Fruit fly (Drosophila melanogaster) whole organism, prepupa: Measurements from ENCODE around the gene Sfp24F.
A peak's percentile ranks its signal among the peaks of the same experiment; 100 is the strongest.

Source experiments
- CG10631 ChIP-seq: fragments of 200-800 bp; sonication (Bioruptor generic); optimal IDR thresholded peaks from 2 replicates; lab custom pipeline; 2016; ENCODE audit warnings: missing biosample characterization, missing genetic modification characterization
- CG10669 ChIP-seq: fragments of 200-800 bp; sonication (Bioruptor generic); optimal IDR thresholded peaks from 3 replicates; lab custom pipeline; 2018; ENCODE audit warnings: missing biosample characterization, mild to moderate bottlenecking, missing genetic modification characterization, moderate library complexity
- CG11294 ChIP-seq: fragments of 200-800 bp; sonication (Bioruptor generic); IDR thresholded peaks from 2 replicates; pipeline ENCODE4 v1.3.6; 2022; ENCODE audit warnings: missing biosample characterization, missing genetic modification characterization
- CG11762 ChIP-seq: fragments of 200-800 bp; sonication (Bioruptor generic); optimal IDR thresholded peaks from 3 replicates; lab custom pipeline; 2016; ENCODE audit warnings: missing biosample characterization, missing genetic modification characterization; ENCODE audit not compliant: insufficient read depth
- CG15336 ChIP-seq: fragments of 200-800 bp; sonication (Bioruptor generic); IDR thresholded peaks from 2 replicates; pipeline ENCODE4 v1.3.6; 2022; ENCODE audit warnings: missing biosample characterization, missing genetic modification characterization
- CG1621 ChIP-seq: fragments of 200-800 bp; sonication (Bioruptor generic); optimal IDR thresholded peaks from 3 replicates; lab custom pipeline; 2018; ENCODE audit warnings: missing biosample characterization, mild to moderate bottlenecking, missing genetic modification characterization
- CG3032 ChIP-seq: fragments of 200-800 bp; optimal IDR thresholded peaks from 2 replicates; lab custom pipeline; 2019; ENCODE audit warnings: missing biosample characterization, mild to moderate bottlenecking, missing genetic modification characterization, moderate library complexity
- CG31627 ChIP-seq: fragments of 200-800 bp; sonication (Bioruptor generic); optimal IDR thresholded peaks from 3 replicates; lab custom pipeline; 2016; ENCODE audit warnings: missing biosample characterization, missing genetic modification characterization
- CG32006 ChIP-seq: fragments of 200-800 bp; sonication (Bioruptor generic); optimal IDR thresholded peaks from 3 replicates; lab custom pipeline; 2017; ENCODE audit warnings: missing biosample characterization, mild to moderate bottlenecking, missing genetic modification characterization
- CG34406 ChIP-seq: fragments of 200-800 bp; sonication (Bioruptor generic); optimal IDR thresholded peaks from 3 replicates; lab custom pipeline; 2016; ENCODE audit warnings: missing biosample characterization, missing genetic modification characterization
- CG3919 ChIP-seq: fragments of 200-800 bp; sonication (Bioruptor generic); optimal IDR thresholded peaks from 3 replicates; lab custom pipeline; 2016; ENCODE audit warnings: missing biosample characterization, missing genetic modification characterization
- CG4318 ChIP-seq: fragments of 200-800 bp; sonication (Bioruptor generic); optimal IDR thresholded peaks from 3 replicates; lab custom pipeline; 2017; ENCODE audit warnings: missing biosample characterization, mild to moderate bottlenecking, missing genetic modification characterization
- CG6163 ChIP-seq: fragments of 200-800 bp; sonication (Bioruptor generic); IDR thresholded peaks from 3 replicates; pipeline ENCODE4 v1.3.6; 2022; ENCODE audit warnings: missing biosample characterization, missing genetic modification characterization
- CG6276 ChIP-seq: fragments of 200-800 bp; sonication (Bioruptor generic); optimal IDR thresholded peaks from 2 replicates; lab custom pipeline; 2017; ENCODE audit warnings: missing biosample characterization, mild to moderate bottlenecking, missing genetic modification characterization
- CG6792 ChIP-seq: fragments of 200-800 bp; sonication (Bioruptor generic); optimal IDR thresholded peaks from 3 replicates; lab custom pipeline; 2016; ENCODE audit warnings: missing biosample characterization, missing genetic modification characterization
- CG6808 ChIP-seq: fragments of 200-800 bp; sonication (Bioruptor generic); optimal IDR thresholded peaks from 3 replicates; lab custom pipeline; 2017; ENCODE audit warnings: missing biosample characterization, missing genetic modification characterization, mild to moderate bottlenecking, moderate library complexity, missing genetic modification reagents
- CG6854 ChIP-seq: fragments of 200-800 bp; sonication (Bioruptor generic); optimal IDR thresholded peaks from 2 replicates; lab custom pipeline; 2017; ENCODE audit warnings: missing biosample characterization, mild to moderate bottlenecking, missing genetic modification characterization
- CG8319 ChIP-seq: fragments of 200-800 bp; sonication (Bioruptor generic); optimal IDR thresholded peaks from 3 replicates; lab custom pipeline; 2016; ENCODE audit warnings: missing biosample characterization, missing genetic modification characterization
- CG8632 ChIP-seq: fragments of 200-800 bp; sonication (Bioruptor generic); optimal IDR thresholded peaks from 3 replicates; lab custom pipeline; 2016; ENCODE audit warnings: missing biosample characterization, missing genetic modification characterization
- Eip75B ChIP-seq: fragments of 200-800 bp; sonication (Bioruptor generic); optimal IDR thresholded peaks from 3 replicates; lab custom pipeline; 2016; ENCODE audit warnings: missing biosample characterization, missing genetic modification characterization
- Eip93F ChIP-seq: fragments of 200-800 bp; sonication (Bioruptor generic); optimal IDR thresholded peaks from 2 replicates; lab custom pipeline; 2016; ENCODE audit warnings: missing biosample characterization, mild to moderate bottlenecking, missing genetic modification characterization
- Ets21C ChIP-seq: fragments of 200-800 bp; sonication (Bioruptor generic); optimal IDR thresholded peaks from 3 replicates; lab custom pipeline; 2016; ENCODE audit warnings: missing biosample characterization, missing genetic modification characterization
- Ets96B ChIP-seq: fragments of 200-800 bp; optimal IDR thresholded peaks from 2 replicates; lab custom pipeline; 2019; ENCODE audit warnings: missing biosample characterization, mild to moderate bottlenecking, missing genetic modification characterization, moderate library complexity
- Gug ChIP-seq: fragments of 200-800 bp; sonication (Bioruptor generic); IDR thresholded peaks from 2 replicates; pipeline ENCODE4 v1.3.6; 2022; ENCODE audit warnings: missing biosample characterization, missing genetic modification characterization
- Hr39 ChIP-seq: fragments of 200-800 bp; sonication (Bioruptor generic); optimal IDR thresholded peaks from 2 replicates; lab custom pipeline; 2016; ENCODE audit warnings: missing biosample characterization, missing genetic modification characterization
- Lpt ChIP-seq: fragments of 200-800 bp; sonication (Bioruptor generic); optimal IDR thresholded peaks from 3 replicates; lab custom pipeline; 2016; ENCODE audit warnings: missing biosample characterization, missing genetic modification characterization
- Met ChIP-seq: fragments of 200-800 bp; sonication (Bioruptor generic); optimal IDR thresholded peaks from 3 replicates; lab custom pipeline; 2016; ENCODE audit warnings: missing biosample characterization, missing genetic modification characterization
- Smox ChIP-seq: fragments of 200-800 bp; sonication (Bioruptor generic); optimal IDR thresholded peaks from 3 replicates; lab custom pipeline; 2016; ENCODE audit warnings: missing biosample characterization, missing genetic modification characterization
- Sox102F ChIP-seq: fragments of 200-800 bp; sonication (Bioruptor generic); optimal IDR thresholded peaks from 2 replicates; lab custom pipeline; 2016; ENCODE audit warnings: missing biosample characterization, mild to moderate bottlenecking, missing genetic modification characterization
- Sox14 ChIP-seq: fragments of 200-800 bp; sonication (Bioruptor generic); optimal IDR thresholded peaks from 3 replicates; lab custom pipeline; 2016; ENCODE audit warnings: missing biosample characterization, missing genetic modification characterization
- achi ChIP-seq: fragments of 200-800 bp; sonication (Bioruptor generic); optimal IDR thresholded peaks from 3 replicates; lab custom pipeline; 2016; ENCODE audit warnings: missing biosample characterization, missing genetic modification characterization
- acj6 ChIP-seq: fragments of 200-800 bp; sonication (Bioruptor generic); optimal IDR thresholded peaks from 3 replicates; lab custom pipeline; 2016; ENCODE audit warnings: missing biosample characterization, missing genetic modification characterization
- cyc ChIP-seq: fragments of 200-800 bp; sonication (Bioruptor generic); optimal IDR thresholded peaks from 3 replicates; lab custom pipeline; 2016; ENCODE audit warnings: missing biosample characterization, missing genetic modification characterization
- dac ChIP-seq: fragments of 200-800 bp; sonication (Bioruptor generic); optimal IDR thresholded peaks from 2 replicates; lab custom pipeline; 2017; ENCODE audit warnings: missing biosample characterization, mild to moderate bottlenecking, missing genetic modification characterization
- dsx ChIP-seq: fragments of 200-800 bp; optimal IDR thresholded peaks from 3 replicates; lab custom pipeline; 2019; ENCODE audit warnings: missing biosample characterization, mild to moderate bottlenecking, missing genetic modification characterization, moderate library complexity; ENCODE audit not compliant: poor library complexity, severe bottlenecking
- fkh ChIP-seq: fragments of 200-800 bp; sonication (Bioruptor generic); optimal IDR thresholded peaks from 3 replicates; lab custom pipeline; 2017; ENCODE audit warnings: missing biosample characterization, mild to moderate bottlenecking, missing genetic modification characterization, moderate library complexity
- lz ChIP-seq: fragments of 200-800 bp; sonication (Bioruptor generic); optimal IDR thresholded peaks from 3 replicates; lab custom pipeline; 2016; ENCODE audit warnings: missing biosample characterization, missing genetic modification characterization
- salr ChIP-seq, 2 experiments: fragments of 200-800 bp; sonication (Bioruptor generic); optimal IDR thresholded peaks; 3 replicates each; lab custom pipeline; 2016 to 2018; ENCODE audit warnings: missing biosample characterization in 2 of 2, missing genetic modification characterization in 2 of 2, mild to moderate bottlenecking in 1 of 2
- ss ChIP-seq, 2 experiments: fragments of 200-800 bp; sonication (Bioruptor generic); optimal IDR thresholded peaks; 2 replicates in 1 of 2; 3 replicates in 1 of 2; lab custom pipeline; 2017 to 2018; ENCODE audit warnings: mild to moderate bottlenecking in 2 of 2, missing biosample characterization in 2 of 2, missing genetic modification characterization in 2 of 2, moderate library complexity in 1 of 2
- svp ChIP-seq: fragments of 200-800 bp; sonication (Bioruptor generic); peaks from one replicate; lab custom pipeline; 2016; ENCODE audit warnings: missing biosample characterization, missing genetic modification characterization
- topi ChIP-seq: fragments of 200-800 bp; sonication (Bioruptor generic); optimal IDR thresholded peaks from 3 replicates; lab custom pipeline; 2016; ENCODE audit warnings: missing biosample characterization, missing genetic modification characterization

Gene Sfp24F

dm6 chr2L:4437487-4437886 lies 4.4 kb downstream of the Sfp24F start, which contains the start of gene CG43056:
Gene CG43056 (plus strand): TSS chr2L:4437787.
- TF ChIP-seq Ets21C (GFP tag; lab: Kevin White, UChicago) (no peak), CG3032 (no peak), Sox102F (no peak), Gug (GFP tag; lab: Robert Waterston, UW) (no peak), CG6808 (GFP tag; lab: Kevin White, UChicago) (no peak), CG3919 (no peak), Lpt (GFP tag; lab: Kevin White, UChicago) (no peak)

- TF ChIP-seq Lpt (GFP tag; lab: Kevin White, UChicago) (no peak), svp (GFP tag; lab: Kevin White, UChicago) (peak; percentile 21), CG6854 (GFP tag; lab: Kevin White, UChicago) (no peak)
Observed at dm6 chr2L:4433608-4434007, 8.3 kb downstream of the Sfp24F start, which contains the start of the genes CG34177 and CG34178. Gene CG34177 (plus strand): TSS chr2L:4433908. Gene CG34178 (plus strand): TSS chr2L:4433908.

- TF ChIP-seq CG15336 (GFP tag; lab: Robert Waterston, UW) (no peak), Sox14 (GFP tag; lab: Kevin White, UChicago) (no peak), Ets96B (tag; lab: Kevin White, UChicago) (no peak), CG1621 (tag; lab: Kevin White, UChicago) (no peak), CG34406 (GFP tag; lab: Kevin White, UChicago) (no peak), Hr39 (GFP tag; lab: Kevin White, UChicago) (no peak), Eip93F (GFP tag; lab: Kevin White, UChicago) (no peak), CG11294 (GFP tag; lab: Robert Waterston, UW) (no peak), fkh (no peak), CG8632 (GFP tag; lab: Kevin White, UChicago) (no peak), CG6276 (no peak), CG6792 (GFP tag; lab: Kevin White, UChicago) (no peak), CG11762 (GFP tag; lab: Kevin White, UChicago) (no peak), acj6 (GFP tag; lab: Kevin White, UChicago) (no peak), CG10631 (GFP tag; lab: Kevin White, UChicago) (no peak), Smox (GFP tag; lab: Kevin White, UChicago) (no peak), salr (GFP tag; optimal IDR thresholded peaks at IDR 0.05; lab: Kevin White, UChicago) (no peak), achi (GFP tag; lab: Kevin White, UChicago) (no peak)
Observed at dm6 chr2L:4422154-4422553, 19.7 kb downstream of the Sfp24F start.

- TF ChIP-seq salr (GFP tag; optimal IDR thresholded peaks at IDR 0.05; lab: Kevin White, UChicago): no peak
- TF ChIP-seq CG10669 (GFP tag; lab: Kevin White, UChicago): no peak
- TF ChIP-seq cyc (GFP tag; lab: Kevin White, UChicago): no peak
- TF ChIP-seq CG32006 (GFP tag; lab: Kevin White, UChicago): no peak
- TF ChIP-seq Met (GFP tag; lab: Kevin White, UChicago): no peak
- no peak for TF ChIP-seq Eip75B (GFP tag; lab: Kevin White, UChicago)
- TF ChIP-seq CG31627 (GFP tag; lab: Kevin White, UChicago): no peak
- TF ChIP-seq lz (GFP tag; lab: Kevin White, UChicago): no peak
- no peak for TF ChIP-seq CG3919
Observed at dm6 chr2L:4418819-4419218, 23.0 kb downstream of the Sfp24F start.

dm6 chr2L:4417982-4418381 lies 23.9 kb downstream of the Sfp24F start:
- TF ChIP-seq CG8319: no peak
- no peak for TF ChIP-seq Met (GFP tag; lab: Kevin White, UChicago)
- TF ChIP-seq lz (GFP tag; lab: Kevin White, UChicago): no peak
- no peak for TF ChIP-seq Hr39 (GFP tag; lab: Kevin White, UChicago)
- no peak for TF ChIP-seq ss (GFP tag; optimal IDR thresholded peaks at IDR 0.05; lab: Kevin White, UChicago)
- TF ChIP-seq CG4318 (GFP tag; lab: Kevin White, UChicago): no peak
- no peak for TF ChIP-seq topi (GFP tag; lab: Kevin White, UChicago)
- TF ChIP-seq Eip75B (GFP tag; lab: Kevin White, UChicago): no peak
- no peak for TF ChIP-seq CG1621 (tag; lab: Kevin White, UChicago)
- TF ChIP-seq dac (GFP tag; lab: Kevin White, UChicago): no peak
- TF ChIP-seq svp (GFP tag; lab: Kevin White, UChicago): no peak
- TF ChIP-seq Eip93F (GFP tag; lab: Kevin White, UChicago): no peak
- TF ChIP-seq fkh: no peak
- no peak for TF ChIP-seq dsx (GFP tag; lab: Kevin White, UChicago)
- no peak for TF ChIP-seq CG6163 (GFP tag; lab: Robert Waterston, UW)
- no peak for TF ChIP-seq CG32006 (GFP tag; lab: Kevin White, UChicago)
